Worm (Caenorhabditis elegans): ENCODE data around the gene K06H7.1.

- TF ChIP-seq unc-62 (GFP tag; optimal IDR thresholded peaks at IDR 0.05) (no peak), ceh-43 (GFP tag; optimal IDR thresholded peaks at IDR 0.05) (no peak), mab-5 (tag; optimal IDR thresholded peaks at IDR 0.05) (no peak), pha-4 (tag; optimal IDR thresholded peaks at IDR 0.05) (no peak), nhr-28 (tag; optimal IDR thresholded peaks at IDR 0.05) (no peak), nhr-76 (tag; optimal IDR thresholded peaks at IDR 0.05) (no peak), bed-3 (GFP tag; optimal IDR thresholded peaks at IDR 0.05) (no peak), nhr-12 (tag; optimal IDR thresholded peaks at IDR 0.05) (no peak), zip-8 (tag; optimal IDR thresholded peaks at IDR 0.05) (no peak), ztf-11 (tag; optimal IDR thresholded peaks at IDR 0.05) (no peak), lsy-2 (tag; optimal IDR thresholded peaks at IDR 0.05) (no peak), nhr-237 (tag; optimal IDR thresholded peaks at IDR 0.05) (no peak)
Observed at ce11 chrIII:8077180-8077579, 21.9 kb upstream of the K06H7.1 start.
